Fruit fly (Drosophila melanogaster): Measurements from ENCODE around the gene CG43321.

CG43321 gene

dm6 chr2L:7043039-7043905, 31.2 kb downstream of the CG43321 start:
- TF ChIP-seq Mnt (GFP tag; optimal IDR thresholded peaks at IDR 0.05) (peak; percentile 26), ovo (GFP tag; optimal IDR thresholded peaks at IDR 0.05) (peak; percentile 38), CG11617 (GFP tag; optimal IDR thresholded peaks at IDR 0.05) (no peak)

dm6 chr2L:7047703-7048102, 35.6 kb downstream of the CG43321 start:
- no peak for TF ChIP-seq cic (GFP tag; optimal IDR thresholded peaks at IDR 0.05)
- TF ChIP-seq CG7101 (tag; optimal IDR thresholded peaks at IDR 0.05) = peak; percentile 61
- no peak for TF ChIP-seq bab1 (GFP tag; optimal IDR thresholded peaks at IDR 0.05)
- TF ChIP-seq CG12768 (GFP tag; optimal IDR thresholded peaks at IDR 0.05) = no peak
- no peak for TF ChIP-seq CG14711 (tag; optimal IDR thresholded peaks at IDR 0.05)
- TF ChIP-seq tj (GFP tag; optimal IDR thresholded peaks at IDR 0.05) = peak; percentile 1
- TF ChIP-seq Mnt (GFP tag; optimal IDR thresholded peaks at IDR 0.05) = peak; percentile 18
- peak; percentile 76 for TF ChIP-seq Crg-1 (GFP tag; optimal IDR thresholded peaks at IDR 0.05)
- no peak for TF ChIP-seq CG1620 (GFP tag; optimal IDR thresholded peaks at IDR 0.05)
- TF ChIP-seq CG7045 (GFP tag; optimal IDR thresholded peaks at IDR 0.05) = no peak
- TF ChIP-seq Clk (GFP tag; optimal IDR thresholded peaks at IDR 0.05) = no peak
- peak; percentile 14 for TF ChIP-seq CG11617 (GFP tag; optimal IDR thresholded peaks at IDR 0.05)
- TF ChIP-seq toe (GFP tag; optimal IDR thresholded peaks at IDR 0.05) = no peak
- TF ChIP-seq ovo (GFP tag; optimal IDR thresholded peaks at IDR 0.05) = peak; percentile 56
- TF ChIP-seq CG5204 (GFP tag; optimal IDR thresholded peaks at IDR 0.05) = peak; percentile 9

- peak; percentile 21 for TF ChIP-seq ovo (GFP tag; optimal IDR thresholded peaks at IDR 0.05)
- no peak for TF ChIP-seq Clk (GFP tag; optimal IDR thresholded peaks at IDR 0.05)
- TF ChIP-seq cnc (optimal IDR thresholded peaks at IDR 0.05) = no peak
- TF ChIP-seq CG1620 (GFP tag; optimal IDR thresholded peaks at IDR 0.05) = no peak
- TF ChIP-seq Mnt (GFP tag; optimal IDR thresholded peaks at IDR 0.05) = peak; percentile 73
- TF ChIP-seq CG11617 (GFP tag; optimal IDR thresholded peaks at IDR 0.05) = peak; percentile 46
- TF ChIP-seq Crg-1 (GFP tag; optimal IDR thresholded peaks at IDR 0.05) = no peak
- TF ChIP-seq CG12768 (GFP tag; optimal IDR thresholded peaks at IDR 0.05) = peak; percentile 81
- peak; percentile 59 for TF ChIP-seq Hr96 (GFP tag; optimal IDR thresholded peaks at IDR 0.05)
- TF ChIP-seq CG14711 (tag; optimal IDR thresholded peaks at IDR 0.05) = peak; percentile 43
- peak; percentile 55 for TF ChIP-seq bab1 (GFP tag; optimal IDR thresholded peaks at IDR 0.05)
- TF ChIP-seq CG7101 (tag; optimal IDR thresholded peaks at IDR 0.05) = peak; percentile 45
- TF ChIP-seq cic (GFP tag; optimal IDR thresholded peaks at IDR 0.05) = peak; percentile 97
- peak; percentile 55 for TF ChIP-seq toe (GFP tag; optimal IDR thresholded peaks at IDR 0.05)
- TF ChIP-seq CG33017 (tag; optimal IDR thresholded peaks at IDR 0.05) = peak; percentile 58
- peak; percentile 85 for TF ChIP-seq kay (GFP tag; ENCODE audit: borderline replicate concordance)
- TF ChIP-seq CG5204 (GFP tag; optimal IDR thresholded peaks at IDR 0.05) = no peak
- TF ChIP-seq CG7045 (GFP tag; optimal IDR thresholded peaks at IDR 0.05) = peak; percentile 10
- peak; percentile 55 for TF ChIP-seq tj (GFP tag; optimal IDR thresholded peaks at IDR 0.05)
- TF ChIP-seq pad (GFP tag; optimal IDR thresholded peaks at IDR 0.05) = peak; percentile 9
Measured at dm6 chr2L:7049009-7049647, 37.1 kb downstream of the CG43321 start.

- TF ChIP-seq CG7045 (GFP tag; optimal IDR thresholded peaks at IDR 0.05) (no peak), CG14711 (tag; optimal IDR thresholded peaks at IDR 0.05) (no peak), cic (GFP tag; optimal IDR thresholded peaks at IDR 0.05) (no peak), Hr96 (GFP tag; optimal IDR thresholded peaks at IDR 0.05) (no peak), pad (GFP tag; optimal IDR thresholded peaks at IDR 0.05) (no peak), tj (GFP tag; optimal IDR thresholded peaks at IDR 0.05) (no peak), CG11617 (GFP tag; optimal IDR thresholded peaks at IDR 0.05) (no peak), bab1 (GFP tag; optimal IDR thresholded peaks at IDR 0.05) (no peak), cnc (optimal IDR thresholded peaks at IDR 0.05) (no peak), kay (GFP tag; ENCODE audit: borderline replicate concordance) (no peak), CG5204 (GFP tag; optimal IDR thresholded peaks at IDR 0.05) (no peak), CG12768 (GFP tag; optimal IDR thresholded peaks at IDR 0.05) (no peak), Clk (GFP tag; optimal IDR thresholded peaks at IDR 0.05) (no peak), Mnt (GFP tag; optimal IDR thresholded peaks at IDR 0.05) (no peak), CG7101 (tag; optimal IDR thresholded peaks at IDR 0.05) (no peak), Crg-1 (GFP tag; optimal IDR thresholded peaks at IDR 0.05) (no peak), CG33017 (tag; optimal IDR thresholded peaks at IDR 0.05) (no peak)
Measured at dm6 chr2L:7049680-7050289, 37.7 kb downstream of the CG43321 start.

- TF ChIP-seq pad (GFP tag; optimal IDR thresholded peaks at IDR 0.05) = peak; percentile 63
- TF ChIP-seq CG33017 (tag; optimal IDR thresholded peaks at IDR 0.05) = no peak
- peak; percentile 72 for TF ChIP-seq ovo (GFP tag; optimal IDR thresholded peaks at IDR 0.05)
Measured at dm6 chr2L:7050492-7051182, 38.6 kb downstream of the CG43321 start.
